Worm (Caenorhabditis elegans) whole organism, late embryonic: Measurements from ENCODE around the gene R10E11.9.

Experiments used
- ceh-24 ChIP-seq: sonication (generic microtip); optimal IDR thresholded peaks from 2 replicates; lab custom pipeline; 2016; ENCODE audit warnings: mild to moderate bottlenecking, missing genetic modification characterization, missing compliant biosample characterization
- ceh-30 ChIP-seq: fragments of 150-350 bp; optimal IDR thresholded peaks from 2 replicates; lab custom pipeline; 2014; ENCODE audit warnings: missing biosample characterization, missing genetic modification characterization
- dmd-4 ChIP-seq: sonication (generic microtip); optimal IDR thresholded peaks from 2 replicates; lab custom pipeline; 2016; ENCODE audit warnings: borderline replicate concordance, missing genetic modification characterization, missing compliant biosample characterization
- ets-4 ChIP-seq: sonication (generic microtip); optimal IDR thresholded peaks from 2 replicates; lab custom pipeline; 2016; ENCODE audit warnings: missing genetic modification characterization, missing compliant biosample characterization
- mec-3 ChIP-seq: sonication (generic microtip); optimal IDR thresholded peaks from 2 replicates; lab custom pipeline; 2016; ENCODE audit warnings: borderline replicate concordance, missing genetic modification characterization, missing compliant biosample characterization
- ttx-3 ChIP-seq: sonication (generic microtip); optimal IDR thresholded peaks from 2 replicates; lab custom pipeline; 2016; ENCODE audit warnings: missing genetic modification reagents, missing genetic modification characterization, missing compliant biosample characterization

DNA sequence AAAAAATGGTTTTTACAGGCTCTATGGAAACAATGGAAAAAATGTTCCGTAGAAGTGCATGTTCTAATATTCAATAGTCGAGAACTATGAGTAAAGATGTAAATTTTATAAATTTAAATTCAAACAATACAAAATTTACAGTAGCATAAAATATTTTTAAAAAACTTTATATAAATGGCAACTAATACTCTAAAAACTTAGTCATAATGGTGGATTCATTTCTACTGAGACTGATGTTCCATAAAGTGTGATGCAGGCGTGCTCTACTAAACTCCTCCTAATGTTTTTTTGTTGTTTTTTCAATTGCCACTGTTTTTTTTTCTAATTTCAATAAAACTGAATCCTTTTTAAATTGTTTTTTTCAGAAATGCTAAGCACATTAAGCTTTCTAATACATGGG, 14.7 kb upstream of the R10E11.9 start, which contains the start of gene gtap-2:
- TF ChIP-seq ceh-30 (tag; lab: Kevin White, UChicago) (no peak), ets-4 (tag; lab: Kevin White, UChicago) (peak; percentile 54), ceh-24 (tag; lab: Kevin White, UChicago) (no peak), ttx-3 (tag; lab: Kevin White, UChicago) (no peak), mec-3 (tag; lab: Kevin White, UChicago) (no peak), dmd-4 (tag; lab: Kevin White, UChicago) (no peak)
